Fruit fly (Drosophila melanogaster) whole organism, adult: ENCODE results near the gene CG32369.
A peak's percentile ranks its signal among the peaks of the same experiment; 100 is the strongest.

Source experiments
- CG12768 ChIP-seq: fragments of 200-800 bp; sonication (Bioruptor generic); optimal IDR thresholded peaks from 2 replicates; lab custom pipeline; 2017; ENCODE audit warnings: missing biosample characterization, missing genetic modification characterization, mild to moderate bottlenecking, moderate library complexity, missing genetic modification reagents
- CG14711 ChIP-seq: fragments of 200-800 bp; sonication (Bioruptor generic); optimal IDR thresholded peaks from 2 replicates; lab custom pipeline; 2018; ENCODE audit warnings: missing biosample characterization, mild to moderate bottlenecking, missing genetic modification characterization, moderate library complexity
- CG1620 ChIP-seq: fragments of 200-800 bp; sonication (Bioruptor generic); optimal IDR thresholded peaks from 2 replicates; lab custom pipeline; 2016; ENCODE audit warnings: missing biosample characterization, missing genetic modification characterization
- Crg-1 ChIP-seq: fragments of 200-800 bp; sonication (Bioruptor generic); optimal IDR thresholded peaks from 2 replicates; lab custom pipeline; 2016; ENCODE audit warnings: missing biosample characterization, missing genetic modification characterization
- Mnt ChIP-seq: fragments of 200-800 bp; sonication (Bioruptor generic); optimal IDR thresholded peaks from 2 replicates; lab custom pipeline; 2016; ENCODE audit warnings: missing biosample characterization, mild to moderate bottlenecking, missing genetic modification characterization
- kay ChIP-seq: fragments of 200-800 bp; sonication (Bioruptor generic); peaks from one replicate; lab custom pipeline; 2016; ENCODE audit warnings: missing biosample characterization, missing genetic modification characterization, borderline replicate concordance
- pad ChIP-seq: fragments of 200-800 bp; sonication (Bioruptor generic); optimal IDR thresholded peaks from 3 replicates; lab custom pipeline; 2017; ENCODE audit warnings: missing biosample characterization, missing genetic modification characterization, mild to moderate bottlenecking, moderate library complexity, missing genetic modification reagents
- tj ChIP-seq: fragments of 200-800 bp; sonication (Bioruptor generic); optimal IDR thresholded peaks from 3 replicates; lab custom pipeline; 2017; ENCODE audit warnings: missing biosample characterization, mild to moderate bottlenecking, missing genetic modification characterization, moderate library complexity
- toe ChIP-seq: fragments of 200-800 bp; sonication (Bioruptor generic); optimal IDR thresholded peaks from 2 replicates; lab custom pipeline; 2016; ENCODE audit warnings: missing biosample characterization, missing genetic modification characterization

DNA sequence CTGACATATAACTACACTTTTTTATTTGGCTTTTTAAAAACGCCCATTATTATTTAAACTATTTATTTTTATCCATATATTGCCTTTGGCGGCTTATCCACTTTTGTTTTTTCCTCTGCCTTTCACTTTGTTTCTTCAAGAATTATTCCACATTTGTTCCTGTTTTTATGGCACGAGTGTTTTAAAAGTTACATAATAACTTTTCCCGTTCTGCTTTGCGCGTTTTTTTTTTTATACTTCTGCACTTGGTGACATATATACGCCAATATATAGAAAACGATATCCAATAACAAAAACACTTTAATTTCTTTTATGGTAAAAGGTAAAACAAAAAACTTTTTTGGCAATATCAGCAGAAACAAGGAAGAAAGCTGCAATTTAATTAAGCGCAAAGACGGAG, 34.9 kb downstream of the CG32369 start:
- TF ChIP-seq kay (GFP tag; lab: Kevin White, UChicago): peak; percentile 78
- TF ChIP-seq CG12768 (GFP tag; lab: Kevin White, UChicago): no peak
- no peak for TF ChIP-seq toe
- TF ChIP-seq Crg-1 (GFP tag; lab: Kevin White, UChicago): no peak
- TF ChIP-seq pad (GFP tag; lab: Kevin White, UChicago): no peak
- no peak for TF ChIP-seq CG14711
- no peak for TF ChIP-seq tj (GFP tag; lab: Kevin White, UChicago)
- no peak for TF ChIP-seq CG1620 (GFP tag; lab: Kevin White, UChicago)
- no peak for TF ChIP-seq Mnt (GFP tag; lab: Kevin White, UChicago)
